Fruit fly (Drosophila melanogaster) whole organism, embryonic: ENCODE measurements around the gene CG18428.

Experiments used
- Adf1 ChIP-seq: fragments of 200-800 bp; sonication (Bioruptor generic); IDR thresholded peaks from 2 replicates; pipeline ENCODE4 v1.3.6; 2022; ENCODE audit warnings: missing biosample characterization, missing genetic modification characterization
- Aef1 ChIP-seq: fragments of 200-800 bp; sonication (Bioruptor generic); IDR thresholded peaks from 3 replicates; pipeline ENCODE4 v1.3.6; 2022; ENCODE audit warnings: missing biosample characterization, missing genetic modification characterization
- Atf6 ChIP-seq: fragments of 200-800 bp; sonication (Bioruptor generic); IDR thresholded peaks from 2 replicates; pipeline ENCODE4 v1.3.6; 2022; ENCODE audit warnings: missing biosample characterization, missing genetic modification characterization
- CG10267 ChIP-seq: fragments of 200-800 bp; sonication (Bioruptor generic); optimal IDR thresholded peaks from 2 replicates; lab custom pipeline; 2018; ENCODE audit warnings: missing biosample characterization, mild to moderate bottlenecking, missing genetic modification characterization, moderate library complexity
- CG10959 ChIP-seq: fragments of 200-800 bp; sonication (Bioruptor generic); IDR thresholded peaks from 2 replicates; pipeline ENCODE4 v1.3.6; 2022; ENCODE audit warnings: missing biosample characterization, missing genetic modification characterization
- CG1233 ChIP-seq: fragments of 200-800 bp; sonication (Bioruptor generic); optimal IDR thresholded peaks from 4 replicates; lab custom pipeline; 2018; ENCODE audit warnings: missing biosample characterization, mild to moderate bottlenecking, missing genetic modification characterization
- CG13296 ChIP-seq: fragments of 200-800 bp; sonication (Bioruptor generic); optimal IDR thresholded peaks from 3 replicates; lab custom pipeline; 2018; ENCODE audit warnings: missing biosample characterization, mild to moderate bottlenecking, missing genetic modification characterization
- CG13775 ChIP-seq: fragments of 200-800 bp; sonication (Bioruptor generic); optimal IDR thresholded peaks from 3 replicates; lab custom pipeline; 2017; ENCODE audit warnings: missing biosample characterization, mild to moderate bottlenecking, missing genetic modification characterization
- CG14441 ChIP-seq: fragments of 200-800 bp; sonication (Bioruptor generic); IDR thresholded peaks from 2 replicates; pipeline ENCODE4 v1.3.6; 2022; ENCODE audit warnings: missing biosample characterization, missing genetic modification characterization
- CG17328 ChIP-seq: fragments of 200-800 bp; sonication (Bioruptor generic); IDR thresholded peaks from 2 replicates; pipeline ENCODE4 v1.3.6; 2022; ENCODE audit warnings: missing biosample characterization, missing genetic modification characterization
- CG18476 ChIP-seq: fragments of 200-800 bp; sonication (Bioruptor generic); optimal IDR thresholded peaks from 2 replicates; lab custom pipeline; 2016; ENCODE audit warnings: missing biosample characterization, mild to moderate bottlenecking, missing genetic modification characterization
- CG2875 ChIP-seq: fragments of 200-800 bp; sonication (Bioruptor generic); optimal IDR thresholded peaks from 2 replicates; lab custom pipeline; 2017; ENCODE audit warnings: missing biosample characterization, mild to moderate bottlenecking, missing genetic modification characterization, missing genetic modification reagents
- CG30431 ChIP-seq: fragments of 200-800 bp; sonication (Bioruptor generic); optimal IDR thresholded peaks from 2 replicates; lab custom pipeline; 2017; ENCODE audit warnings: missing biosample characterization, missing genetic modification characterization
- CG34422 ChIP-seq: fragments of 200-800 bp; sonication (Bioruptor generic); IDR thresholded peaks from 3 replicates; pipeline ENCODE4 v1.3.6; 2022; ENCODE audit warnings: missing biosample characterization, missing genetic modification characterization
- CG4730 ChIP-seq: fragments of 200-800 bp; sonication (Bioruptor generic); IDR thresholded peaks from 2 replicates; pipeline ENCODE4 v1.3.6; 2022; ENCODE audit warnings: missing biosample characterization, missing genetic modification characterization
- CG4854 ChIP-seq: fragments of 200-800 bp; sonication (Bioruptor generic); optimal IDR thresholded peaks from 2 replicates; lab custom pipeline; 2016; ENCODE audit warnings: missing biosample characterization, missing genetic modification characterization, inconsistent platforms
- CG6175 ChIP-seq: fragments of 200-800 bp; sonication (Bioruptor generic); IDR thresholded peaks from 3 replicates; pipeline ENCODE4 v1.3.6; 2022; ENCODE audit warnings: missing biosample characterization, missing genetic modification characterization
- CG6689 ChIP-seq: fragments of 200-800 bp; sonication (Bioruptor generic); IDR thresholded peaks from 2 replicates; pipeline ENCODE4 v1.3.6; 2022; ENCODE audit warnings: missing biosample characterization, missing genetic modification characterization
- CG7987 ChIP-seq: fragments of 200-800 bp; sonication (Bioruptor generic); optimal IDR thresholded peaks from 2 replicates; lab custom pipeline; 2018; ENCODE audit warnings: missing biosample characterization, mild to moderate bottlenecking, missing genetic modification characterization, moderate library complexity
- CG8290 ChIP-seq, 3 experiments: fragments of 200-800 bp; sonication (Bioruptor generic); optimal IDR thresholded peaks; 2 replicates each; lab custom pipeline; 2016 to 2019; ENCODE audit warnings: missing biosample characterization in 3 of 3, missing genetic modification characterization in 3 of 3, mild to moderate bottlenecking in 2 of 3, moderate library complexity in 1 of 3
- CG9609 ChIP-seq: fragments of 200-800 bp; sonication (Bioruptor generic); optimal IDR thresholded peaks from 3 replicates; lab custom pipeline; 2016; ENCODE audit warnings: missing biosample characterization, missing genetic modification characterization
- CG9876 ChIP-seq: fragments of 200-800 bp; sonication (Bioruptor generic); optimal IDR thresholded peaks from 2 replicates; lab custom pipeline; 2016; ENCODE audit warnings: missing biosample characterization, missing genetic modification characterization
- CTCF ChIP-seq: fragments of 200-800 bp; sonication (Bioruptor generic); optimal IDR thresholded peaks from 2 replicates; lab custom pipeline; 2017; ENCODE audit warnings: missing biosample characterization, mild to moderate bottlenecking, missing genetic modification characterization, moderate library complexity
- Camta ChIP-seq: fragments of 200-800 bp; sonication (Bioruptor generic); optimal IDR thresholded peaks from 2 replicates; lab custom pipeline; 2016; ENCODE audit warnings: missing biosample characterization, missing genetic modification characterization
- HHEX ChIP-seq: fragments of 200-800 bp; sonication (Bioruptor generic); optimal IDR thresholded peaks from 3 replicates; lab custom pipeline; 2017; ENCODE audit warnings: missing biosample characterization, mild to moderate bottlenecking, missing genetic modification characterization, missing genetic modification reagents
- HmgD ChIP-seq: fragments of 200-800 bp; sonication (Bioruptor generic); optimal IDR thresholded peaks from 3 replicates; lab custom pipeline; 2016; ENCODE audit warnings: missing biosample characterization, missing genetic modification characterization
- Med ChIP-seq: fragments of 200-800 bp; sonication (Bioruptor generic); peaks from one replicate; lab custom pipeline; 2016; ENCODE audit warnings: missing biosample characterization, missing genetic modification characterization, mild to moderate bottlenecking, inconsistent platforms, moderate library complexity
- Ptx1 ChIP-seq: fragments of 200-800 bp; sonication (Bioruptor generic); IDR thresholded peaks from 2 replicates; pipeline ENCODE4 v1.3.6; 2022; ENCODE audit warnings: missing biosample characterization, missing genetic modification characterization
- Rx ChIP-seq: fragments of 200-800 bp; sonication (Bioruptor generic); IDR thresholded peaks from 2 replicates; pipeline ENCODE4 v1.3.6; 2022; ENCODE audit warnings: missing biosample characterization, missing genetic modification characterization
- Sin3A ChIP-seq: fragments of >200 bp; optimal IDR thresholded peaks from 2 replicates; lab custom pipeline; 2018
- Vsx1 ChIP-seq: fragments of 200-800 bp; sonication (Bioruptor generic); optimal IDR thresholded peaks from 2 replicates; lab custom pipeline; 2017; ENCODE audit warnings: missing biosample characterization, mild to moderate bottlenecking, missing genetic modification characterization, missing genetic modification reagents
- ash1 ChIP-seq: fragments of 200-800 bp; sonication (Bioruptor generic); optimal IDR thresholded peaks from 2 replicates; lab custom pipeline; 2018; ENCODE audit warnings: missing biosample characterization, mild to moderate bottlenecking, missing genetic modification characterization
- ato ChIP-seq: fragments of 200-800 bp; sonication (Bioruptor generic); IDR thresholded peaks from 2 replicates; pipeline ENCODE4 v1.3.6; 2022; ENCODE audit warnings: missing biosample characterization, missing genetic modification characterization; ENCODE audit not compliant: partially characterized antibody
- bbx ChIP-seq: fragments of 200-800 bp; sonication (Bioruptor generic); IDR thresholded peaks from 2 replicates; pipeline ENCODE4 v1.3.6; 2022; ENCODE audit warnings: missing biosample characterization, missing genetic modification characterization; ENCODE audit not compliant: partially characterized antibody
- chinmo ChIP-seq: fragments of 200-800 bp; sonication (Bioruptor generic); IDR thresholded peaks from 4 replicates; pipeline ENCODE4 v1.3.6; 2022; ENCODE audit warnings: missing biosample characterization, missing genetic modification characterization; ENCODE audit not compliant: partially characterized antibody
- chm ChIP-seq: fragments of 200-800 bp; sonication (Bioruptor generic); IDR thresholded peaks from 2 replicates; pipeline ENCODE4 v1.3.6; 2022; ENCODE audit warnings: missing biosample characterization, missing genetic modification characterization
- dm ChIP-seq: fragments of 200-800 bp; sonication (Bioruptor generic); optimal IDR thresholded peaks from 3 replicates; lab custom pipeline; 2016; ENCODE audit warnings: missing biosample characterization, missing genetic modification characterization
- eyg ChIP-seq: fragments of 200-800 bp; sonication (Bioruptor generic); optimal IDR thresholded peaks from 3 replicates; lab custom pipeline; 2016; ENCODE audit warnings: missing biosample characterization, missing genetic modification characterization
- fd96Cb ChIP-seq: fragments of 200-800 bp; sonication (Bioruptor generic); optimal IDR thresholded peaks from 2 replicates; lab custom pipeline; 2018; ENCODE audit warnings: missing biosample characterization, mild to moderate bottlenecking, missing genetic modification characterization, moderate library complexity
- fru ChIP-seq: fragments of >200 bp; optimal IDR thresholded peaks from 2 replicates; lab custom pipeline; 2017
- hth ChIP-seq: fragments of >200 bp; optimal IDR thresholded peaks from 2 replicates; lab custom pipeline; 2017; ENCODE audit warnings: inconsistent platforms
- kay ChIP-seq: fragments of 200-800 bp; sonication (Bioruptor generic); optimal IDR thresholded peaks from 2 replicates; lab custom pipeline; 2016; ENCODE audit warnings: missing biosample characterization, missing genetic modification characterization
- phol ChIP-seq: fragments of 200-800 bp; sonication (Bioruptor generic); optimal IDR thresholded peaks from 3 replicates; lab custom pipeline; 2018; ENCODE audit warnings: missing biosample characterization, mild to moderate bottlenecking, missing genetic modification characterization, moderate library complexity
- ranshi ChIP-seq: fragments of 200-800 bp; sonication (Bioruptor generic); IDR thresholded peaks from 2 replicates; pipeline ENCODE4 v1.3.6; 2022; ENCODE audit warnings: missing biosample characterization, missing genetic modification characterization
- sc ChIP-seq, 3 experiments: fragments of >200 bp in 2 of 3; fragments of 200-800 bp in 1 of 3; sonication (Bioruptor generic) in 1 of 3; optimal IDR thresholded peaks; 2 replicates in 2 of 3; 3 replicates in 1 of 3; lab custom pipeline; 2017; ENCODE audit warnings: mild to moderate bottlenecking in 1 of 3, missing biosample characterization in 1 of 3, missing genetic modification characterization in 1 of 3, missing genetic modification reagents in 1 of 3
- so ChIP-seq: fragments of 200-800 bp; sonication (Bioruptor generic); IDR thresholded peaks from 3 replicates; pipeline ENCODE4 v1.3.6; 2022; ENCODE audit warnings: missing biosample characterization, missing genetic modification characterization
- sug ChIP-seq: fragments of 200-800 bp; optimal IDR thresholded peaks from 2 replicates; lab custom pipeline; 2019; ENCODE audit warnings: missing biosample characterization, mild to moderate bottlenecking, missing genetic modification characterization, moderate library complexity
- trh ChIP-seq: fragments of 200-800 bp; sonication (Bioruptor generic); optimal IDR thresholded peaks from 2 replicates; lab custom pipeline; 2016; ENCODE audit warnings: missing biosample characterization, missing genetic modification characterization
- usp ChIP-seq: fragments of >200 bp; optimal IDR thresholded peaks from 2 replicates; lab custom pipeline; 2017; ENCODE audit warnings: missing biosample characterization, missing genetic modification characterization

The CG18428 gene

dm6 chr3R:24099039-24100026, 9.8 kb upstream of the CG18428 start (continued):
- TF ChIP-seq CG14441 (peak; percentile 85), Atf6 (peak; percentile 85), ato (no peak), CG10267 (tag; lab: Kevin White, UChicago) (peak; percentile 59), CTCF (GFP tag; lab: Kevin White, UChicago) (no peak), CG9876 (GFP tag; lab: Kevin White, UChicago) (peak; percentile 72), CG8290 (GFP tag; optimal IDR thresholded peaks at IDR 0.05; lab: Kevin White, UChicago) (no peak), CG8290 (tag; optimal IDR thresholded peaks at IDR 0.05; lab: Kevin White, UChicago) (peak in 1 of 2 experiments; percentile 81), chm (peak; percentile 82), fru (lab: Kevin White, UChicago) (no peak), sug (peak; percentile 55), CG13296 (GFP tag; lab: Kevin White, UChicago) (peak; percentile 37), CG4854 (peak; percentile 65), dm (peak; percentile 58), ash1 (GFP tag; lab: Kevin White, UChicago) (no peak), Camta (GFP tag; lab: Kevin White, UChicago) (peak; percentile 84), fd96Cb (tag; lab: Kevin White, UChicago) (peak; percentile 74), HmgD (GFP tag; lab: Kevin White, UChicago) (no peak), sc (optimal IDR thresholded peaks at IDR 0.05; lab: Kevin White, UChicago) (no peak), sc (GFP tag; optimal IDR thresholded peaks at IDR 0.05; lab: Kevin White, UChicago) (peak; percentile 60), CG30431 (GFP tag; lab: Kevin White, UChicago) (peak; percentile 69), kay (peak; percentile 78), eyg (peak; percentile 34), so (GFP tag; lab: Robert Waterston, UW) (peak; percentile 78), phol (tag; lab: Kevin White, UChicago) (peak; percentile 75), CG18476 (GFP tag; lab: Kevin White, UChicago) (peak; percentile 72), CG13775 (GFP tag; lab: Kevin White, UChicago) (peak; percentile 60), Aef1 (peak; percentile 85), CG4730 (GFP tag; lab: Robert Waterston, UW) (peak; percentile 73), CG6175 (GFP tag; lab: Robert Waterston, UW) (peak; percentile 58; the same call in 1 of the 3 replicates), bbx (GFP tag; lab: Robert Waterston, UW) (no peak), Med (GFP tag; lab: Kevin White, UChicago) (peak; percentile 98), chinmo (GFP tag; lab: Robert Waterston, UW) (0 out of 4 replicates have a peak, but pooled peaks have one; percentile 58), Rx (GFP tag; lab: Robert Waterston, UW) (peak; percentile 44; the same call in 1 of the 2 replicates), Vsx1 (GFP tag; lab: Kevin White, UChicago) (peak; percentile 21), hth (lab: Kevin White, UChicago) (no peak), CG6689 (GFP tag; lab: Robert Waterston, UW) (peak; percentile 80), usp (GFP tag; lab: Kevin White, UChicago) (no peak), HHEX (GFP tag; lab: Kevin White, UChicago) (peak; percentile 79), CG10959 (GFP tag; lab: Robert Waterston, UW) (peak; percentile 60), Adf1 (GFP tag; lab: Robert Waterston, UW) (peak; percentile 32; the same call in 1 of the 2 replicates), Ptx1 (GFP tag; lab: Robert Waterston, UW) (peak; percentile 84), Sin3A (lab: Kevin White, UChicago) (no peak), CG7987 (GFP tag; lab: Kevin White, UChicago) (no peak), CG17328 (GFP tag; lab: Robert Waterston, UW) (peak; percentile 74), CG1233 (GFP tag; lab: Kevin White, UChicago) (peak; percentile 65), CG2875 (GFP tag; lab: Kevin White, UChicago) (no peak), trh (GFP tag; lab: Kevin White, UChicago) (peak; percentile 22), CG34422 (GFP tag; lab: Robert Waterston, UW) (peak; percentile 89), CG9609 (GFP tag; lab: Kevin White, UChicago) (peak; percentile 86), ranshi (peak; percentile 88)
